2 fruit fly cellular contexts compared by ENCODE assay signal in the genomic region with DNA sequence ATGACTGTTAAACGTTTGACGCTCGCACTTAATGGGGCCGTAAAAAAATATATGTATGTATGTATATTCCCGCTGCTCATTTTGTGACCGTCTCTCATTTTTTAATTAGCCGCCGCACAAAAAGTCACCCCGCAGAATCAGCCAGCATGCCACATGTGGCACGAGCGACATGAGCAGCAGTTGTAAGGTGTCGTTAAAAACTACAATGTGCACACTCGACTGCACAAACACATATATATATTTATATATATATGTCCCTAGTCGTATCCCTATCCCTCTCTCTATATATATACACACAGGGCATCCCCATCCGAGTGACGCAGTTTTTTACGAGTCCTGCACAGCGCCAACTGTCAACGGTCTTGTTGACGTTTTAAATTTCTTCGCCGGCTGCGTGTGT.
TF ChIP-seq lines count a peak whose summit lies in the region.

No protein-coding gene starts in this region.

- no peak for TF ChIP-seq CTCF in whole organism, embryonic (GFP tag; optimal IDR thresholded peaks at IDR 0.05; lab: Kevin White, UChicago)

TF ChIP-seq in whole organism, embryonic, 481 proteins besides CTCF, POLR2A, EP300 and RAD21:
- TF ChIP-seq CG6689 (GFP tag; IDR thresholded peaks at IDR 0.05; lab: Robert Waterston, UW): peak; percentile 49; the same call in 1 of the 2 replicates
- peak; percentile 76 for TF ChIP-seq twi (tag; optimal IDR thresholded peaks at IDR 0.05; lab: Kevin White, UChicago)
- peak; percentile 20 for TF ChIP-seq Abd-B (GFP tag; optimal IDR thresholded peaks at IDR 0.05; lab: Kevin White, UChicago)
- TF ChIP-seq ken (GFP tag; IDR thresholded peaks at IDR 0.05; lab: Robert Waterston, UW): no peak
- 0 out of 4 replicates have a peak, but pooled peaks have one; percentile 17 for TF ChIP-seq chinmo (GFP tag; IDR thresholded peaks at IDR 0.05; lab: Robert Waterston, UW; ENCODE audit: partially characterized antibody)
- peak; percentile 5 for TF ChIP-seq Vsx1 (GFP tag; optimal IDR thresholded peaks at IDR 0.05; lab: Kevin White, UChicago)
- TF ChIP-seq sens (GFP tag; lab: Kevin White, UChicago): peak; percentile 37
- TF ChIP-seq CG12236 (GFP tag; optimal IDR thresholded peaks at IDR 0.05; lab: Kevin White, UChicago): no peak
- peak; percentile 6 for TF ChIP-seq gcm (GFP tag; optimal IDR thresholded peaks at IDR 0.05; lab: Kevin White, UChicago)
- TF ChIP-seq HLHmδ (GFP tag; optimal IDR thresholded peaks at IDR 0.05; lab: Kevin White, UChicago): peak; percentile 15

TF ChIP-seq in whole organism, prepupa, 60 proteins besides CTCF, POLR2A, EP300 and RAD21:
- TF ChIP-seq Eip78C (GFP tag; lab: Kevin White, UChicago) (peak; percentile 41), net (GFP tag; optimal IDR thresholded peaks at IDR 0.05; lab: Kevin White, UChicago) (no peak), dsx (GFP tag; optimal IDR thresholded peaks at IDR 0.05; lab: Kevin White, UChicago; ENCODE audit: poor library complexity, severe bottlenecking) (peak; percentile 63)
